Worm (Caenorhabditis elegans): ENCODE results near the gene Y57A10C.1.

DNA sequence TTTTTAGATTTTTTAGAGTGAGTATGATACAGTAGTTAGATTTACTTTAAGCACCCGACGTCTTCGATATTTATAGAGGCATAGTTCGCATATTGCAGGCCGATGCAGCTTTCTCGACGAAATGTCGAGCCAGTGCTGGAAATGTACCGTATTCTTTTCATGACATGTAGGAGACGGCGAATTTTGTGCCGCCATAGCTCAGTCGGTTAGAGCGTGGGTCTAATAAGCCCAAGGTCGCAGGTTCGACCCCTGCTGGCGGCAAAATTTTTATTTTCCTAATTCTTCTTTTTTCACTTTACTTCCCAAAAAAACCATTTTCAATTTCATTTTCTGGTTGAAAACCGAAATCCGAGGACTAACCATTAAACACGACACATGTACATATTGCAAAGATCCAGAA is 50.1 kb downstream of the Y57A10C.1 start:
- no peak for TF ChIP-seq ceh-82 (tag; optimal IDR thresholded peaks at IDR 0.05)
- TF ChIP-seq ztf-4 (tag; optimal IDR thresholded peaks at IDR 0.05), result no peak
- no peak for TF ChIP-seq lin-35 (GFP tag; optimal IDR thresholded peaks at IDR 0.05)
- no peak for TF ChIP-seq ets-5 (GFP tag; IDR thresholded peaks at IDR 0.05)
- TF ChIP-seq ama-1 (optimal IDR thresholded peaks at IDR 0.05), result no peak
- TF ChIP-seq nhr-76 (tag; optimal IDR thresholded peaks at IDR 0.05), result no peak
- no peak for TF ChIP-seq rnt-1 (tag; optimal IDR thresholded peaks at IDR 0.05)
- TF ChIP-seq unc-62 (GFP tag; optimal IDR thresholded peaks at IDR 0.05), result no peak
